Worm (Caenorhabditis elegans): ENCODE results near the gene hrpu-2.
A peak's percentile ranks its signal among the peaks of the same experiment; 100 is the strongest.
"Not testable (repeated sequence)": the region's sequence is repeated elsewhere in the genome, so short reads cannot be mapped to it uniquely, and the experiment has no call there.

Gene hrpu-2

ce11 chrIV:2228678-2229077, 51.0 kb downstream of the hrpu-2 start:
- TF ChIP-seq nfya-1 (tag; optimal IDR thresholded peaks at IDR 0.05; ENCODE audit: insufficient read depth): no peak
- no peak for TF ChIP-seq elt-2 (tag; optimal IDR thresholded peaks at IDR 0.05)
- no peak for TF ChIP-seq aly-2 (tag; optimal IDR thresholded peaks at IDR 0.05)
- no peak for TF ChIP-seq unc-62 (GFP tag; optimal IDR thresholded peaks at IDR 0.05)
- TF ChIP-seq fos-1 (tag; optimal IDR thresholded peaks at IDR 0.05): no peak
- TF ChIP-seq nhr-12 (tag; optimal IDR thresholded peaks at IDR 0.05): no peak
- no peak for TF ChIP-seq fkh-10 (GFP tag; optimal IDR thresholded peaks at IDR 0.05)
- TF ChIP-seq nhr-28 (tag; optimal IDR thresholded peaks at IDR 0.05): no peak
- no peak for TF ChIP-seq nhr-237 (tag; optimal IDR thresholded peaks at IDR 0.05)
- TF ChIP-seq hmg-11 (tag; optimal IDR thresholded peaks at IDR 0.05): no peak
- no peak for TF ChIP-seq nhr-11 (tag; optimal IDR thresholded peaks at IDR 0.05)

- peak; percentile 71 for TF ChIP-seq ceh-28 (tag; optimal IDR thresholded peaks at IDR 0.05)
Measured at ce11 chrIV:2231726-2232125, 54.0 kb downstream of the hrpu-2 start.

- TF ChIP-seq ceh-28 (tag; optimal IDR thresholded peaks at IDR 0.05): peak; percentile 91
Measured at ce11 chrIV:2233222-2233621, 55.5 kb downstream of the hrpu-2 start.

- no peak for TF ChIP-seq nhr-11 (tag; optimal IDR thresholded peaks at IDR 0.05)
- no peak for TF ChIP-seq eor-1 (tag; optimal IDR thresholded peaks at IDR 0.05)
- TF ChIP-seq sea-2 (GFP tag; optimal IDR thresholded peaks at IDR 0.05): no peak
- TF ChIP-seq ceh-28 (tag; optimal IDR thresholded peaks at IDR 0.05): peak; percentile 97
Measured at ce11 chrIV:2235983-2236382, 58.3 kb downstream of the hrpu-2 start.

ce11 chrIV:2236654-2237613, 59.2 kb downstream of the hrpu-2 start:
- TF ChIP-seq ztf-4 (tag; optimal IDR thresholded peaks at IDR 0.05): no peak
- no peak for TF ChIP-seq elt-3 (tag; optimal IDR thresholded peaks at IDR 0.05)
- TF ChIP-seq pqm-1 (tag; optimal IDR thresholded peaks at IDR 0.05): no peak
- no peak for TF ChIP-seq nhr-23 (tag; optimal IDR thresholded peaks at IDR 0.05)
- TF ChIP-seq ceh-28 (tag; optimal IDR thresholded peaks at IDR 0.05): peak; percentile 98

ce11 chrIV:2242349-2243088, 64.8 kb downstream of the hrpu-2 start, which contains the start of the genes M70.3 and M70.2:
Gene M70.3 (minus strand): TSS chrIV:2242449.
Gene M70.2 (plus strand): TSS chrIV:2243038.
- TF ChIP-seq R02D3.7 (tag; optimal IDR thresholded peaks at IDR 0.05) (no peak), zag-1 (tag; optimal IDR thresholded peaks at IDR 0.05) (no peak)

- not testable (repeated sequence) for TF ChIP-seq fos-1, skn-1, ztf-11 (tag; optimal IDR thresholded peaks at IDR 0.05)
Measured at ce11 chrIV:2245565-2245964, 67.9 kb downstream of the hrpu-2 start, which contains the start of gene M70.1. Gene M70.1 (plus strand): TSS chrIV:2245865.

- TF ChIP-seq nhr-237 (tag; optimal IDR thresholded peaks at IDR 0.05): no peak
- no peak for TF ChIP-seq nhr-77 (tag; optimal IDR thresholded peaks at IDR 0.05)
- no peak for TF ChIP-seq egl-27 (tag; optimal IDR thresholded peaks at IDR 0.05)
- TF ChIP-seq tbx-2 (tag; optimal IDR thresholded peaks at IDR 0.05): no peak
- TF ChIP-seq fkh-2 (tag; optimal IDR thresholded peaks at IDR 0.05): no peak
- TF ChIP-seq R02D3.7 (tag; optimal IDR thresholded peaks at IDR 0.05): no peak
- TF ChIP-seq ceh-82 (tag; optimal IDR thresholded peaks at IDR 0.05): no peak
- TF ChIP-seq hmg-11 (tag; optimal IDR thresholded peaks at IDR 0.05): no peak
- no peak for TF ChIP-seq nfya-1 (tag; optimal IDR thresholded peaks at IDR 0.05; ENCODE audit: insufficient read depth)
- TF ChIP-seq elt-1 (tag; optimal IDR thresholded peaks at IDR 0.05): no peak
Measured at ce11 chrIV:2246150-2246549, 68.5 kb downstream of the hrpu-2 start.
